Worm (Caenorhabditis elegans) whole organism, L3 larva: ENCODE measurements around the gene Y51B9A.9.

ENCODE experiments used
- R02D3.7 ChIP-seq: fragments of 150-350 bp; optimal IDR thresholded peaks from 2 replicates; lab custom pipeline; 2014; ENCODE audit warnings: missing biosample characterization, missing genetic modification characterization
- aly-2 ChIP-seq: fragments of 150-350 bp; optimal IDR thresholded peaks from 2 replicates; lab custom pipeline; 2014; ENCODE audit warnings: missing biosample characterization, missing genetic modification characterization
- ama-1 ChIP-seq: fragments of 150-350 bp; optimal IDR thresholded peaks from 2 replicates; lab custom pipeline; 2018
- ceh-16 ChIP-seq: sonication (generic microtip); optimal IDR thresholded peaks from 2 replicates; lab custom pipeline; 2017; ENCODE audit warnings: missing biosample characterization, missing genetic modification characterization
- ceh-28 ChIP-seq: fragments of 150-350 bp; optimal IDR thresholded peaks from 2 replicates; lab custom pipeline; 2014; ENCODE audit warnings: missing biosample characterization, missing genetic modification reagents, missing genetic modification characterization
- ceh-9 ChIP-seq: sonication (generic microtip); optimal IDR thresholded peaks from 2 replicates; lab custom pipeline; 2018; ENCODE audit warnings: missing biosample characterization, missing genetic modification characterization
- daf-12 ChIP-seq: fragments of 150-350 bp; optimal IDR thresholded peaks from 2 replicates; lab custom pipeline; 2014; ENCODE audit warnings: missing biosample characterization, missing genetic modification reagents, missing genetic modification characterization
- egl-5 ChIP-seq: fragments of 150-350 bp; optimal IDR thresholded peaks from 2 replicates; lab custom pipeline; 2017; ENCODE audit warnings: missing biosample characterization, missing genetic modification reagents, missing genetic modification characterization, inconsistent platforms
- elt-2 ChIP-seq: sonication (generic microtip); optimal IDR thresholded peaks from 2 replicates; lab custom pipeline; 2016; ENCODE audit warnings: missing genetic modification reagents, mild to moderate bottlenecking, missing genetic modification characterization, missing compliant biosample characterization
- elt-3 ChIP-seq, 3 experiments: fragments of 150-350 bp in 1 of 3; sonication (generic microtip) in 2 of 3; optimal IDR thresholded peaks; 2 replicates in 2 of 3; 4 replicates in 1 of 3; lab custom pipeline; 2014 to 2017; ENCODE audit warnings: missing biosample characterization in 3 of 3, missing genetic modification characterization in 3 of 3
- eor-1 ChIP-seq, 2 experiments: fragments of 150-350 bp; optimal IDR thresholded peaks; 2 replicates each; lab custom pipeline; 2014 to 2018; ENCODE audit warnings: missing biosample characterization in 2 of 2, missing genetic modification characterization in 2 of 2
- fkh-10 ChIP-seq: sonication (generic microtip); optimal IDR thresholded peaks from 2 replicates; lab custom pipeline; 2017; ENCODE audit warnings: missing biosample characterization, missing genetic modification reagents, missing genetic modification characterization
- fos-1 ChIP-seq: fragments of 150-350 bp; optimal IDR thresholded peaks from 2 replicates; lab custom pipeline; 2014; ENCODE audit warnings: missing biosample characterization, missing genetic modification characterization
- hmg-11 ChIP-seq: sonication (generic microtip); optimal IDR thresholded peaks from 2 replicates; lab custom pipeline; 2016; ENCODE audit warnings: missing genetic modification characterization, missing compliant biosample characterization
- jun-1 ChIP-seq: fragments of 150-350 bp; optimal IDR thresholded peaks from 2 replicates; lab custom pipeline; 2014; ENCODE audit warnings: missing biosample characterization, missing genetic modification reagents, missing genetic modification characterization
- lin-15B ChIP-seq: fragments of 150-350 bp; optimal IDR thresholded peaks from 2 replicates; lab custom pipeline; 2014; ENCODE audit warnings: missing biosample characterization, missing genetic modification characterization
- lin-39 ChIP-seq: fragments of 150-350 bp; optimal IDR thresholded peaks from 2 replicates; lab custom pipeline; 2018; ENCODE audit warnings: missing biosample characterization, missing genetic modification reagents, missing genetic modification characterization
- mdl-1 ChIP-seq: fragments of 150-350 bp; optimal IDR thresholded peaks from 2 replicates; lab custom pipeline; 2014; ENCODE audit warnings: missing biosample characterization, missing genetic modification characterization
- mml-1 ChIP-seq: fragments of 150-350 bp; sonication (generic microtip); optimal IDR thresholded peaks from 3 replicates; lab custom pipeline; 2014; ENCODE audit warnings: missing biosample characterization, missing genetic modification characterization
- nfya-1 ChIP-seq: sonication (generic microtip); optimal IDR thresholded peaks from 2 replicates; lab custom pipeline; 2017; ENCODE audit warnings: missing genetic modification characterization, mild to moderate bottlenecking, missing compliant biosample characterization, antibody characterized with exemption, moderate library complexity; ENCODE audit not compliant: insufficient read depth
- nhr-11 ChIP-seq: fragments of 150-350 bp; optimal IDR thresholded peaks from 2 replicates; lab custom pipeline; 2014; ENCODE audit warnings: missing biosample characterization, missing genetic modification characterization
- nhr-12 ChIP-seq: fragments of 150-350 bp; optimal IDR thresholded peaks from 2 replicates; lab custom pipeline; 2014; ENCODE audit warnings: missing biosample characterization, missing genetic modification characterization
- nhr-23 ChIP-seq: fragments of 150-350 bp; optimal IDR thresholded peaks from 2 replicates; lab custom pipeline; 2014; ENCODE audit warnings: missing biosample characterization, missing genetic modification reagents, missing genetic modification characterization
- nhr-25 ChIP-seq: sonication (generic microtip); optimal IDR thresholded peaks from 2 replicates; lab custom pipeline; 2017; ENCODE audit warnings: missing biosample characterization, missing genetic modification characterization
- nhr-43 ChIP-seq: sonication (generic microtip); optimal IDR thresholded peaks from 2 replicates; lab custom pipeline; 2016; ENCODE audit warnings: mild to moderate bottlenecking, missing genetic modification characterization, missing compliant biosample characterization; ENCODE audit not compliant: poor library complexity, severe bottlenecking
- pha-4 ChIP-seq: fragments of 150-350 bp; optimal IDR thresholded peaks from 2 replicates; lab custom pipeline; 2014; ENCODE audit warnings: missing biosample characterization, missing genetic modification reagents, missing genetic modification characterization
- sea-2 ChIP-seq: fragments of 150-350 bp; sonication (generic microtip); optimal IDR thresholded peaks from 4 replicates; lab custom pipeline; 2014; ENCODE audit warnings: missing biosample characterization, missing genetic modification reagents, missing genetic modification characterization
- skn-1 ChIP-seq: fragments of 150-350 bp; optimal IDR thresholded peaks from 2 replicates; lab custom pipeline; 2014; ENCODE audit warnings: missing biosample characterization, missing genetic modification characterization
- snpc-4 ChIP-seq: fragments of 150-350 bp; optimal IDR thresholded peaks from 2 replicates; lab custom pipeline; 2014; ENCODE audit warnings: missing biosample characterization, missing genetic modification characterization
- ztf-4 ChIP-seq: fragments of 150-350 bp; optimal IDR thresholded peaks from 2 replicates; lab custom pipeline; 2014; ENCODE audit warnings: missing biosample characterization, missing genetic modification characterization

Gene Y51B9A.9

ce11 chrII:9438227-9438626, 40.8 kb upstream of the Y51B9A.9 start, which contains the start of gene chil-13:
Gene chil-13, minus strand, starts transcription at chrII:9438327.
- no peak for TF ChIP-seq ceh-16 (tag; lab: Kevin White, UChicago)
- no peak for TF ChIP-seq eor-1 (tag; optimal IDR thresholded peaks at IDR 0.05; lab: Kevin White, UChicago)
- TF ChIP-seq egl-5: no peak
- TF ChIP-seq hmg-11: no peak
- TF ChIP-seq lin-15B (tag; lab: Kevin White, UChicago): no peak
- no peak for TF ChIP-seq snpc-4 (tag; lab: Kevin White, UChicago)
- TF ChIP-seq mdl-1 (tag; lab: Kevin White, UChicago): no peak
- no peak for TF ChIP-seq pha-4 (tag; lab: Kevin White, UChicago)

- TF ChIP-seq elt-3 (tag; optimal IDR thresholded peaks at IDR 0.05; lab: Kevin White, UChicago): no peak
- TF ChIP-seq aly-2 (tag; lab: Kevin White, UChicago): no peak
- TF ChIP-seq elt-2 (tag; lab: Kevin White, UChicago): no peak
- TF ChIP-seq egl-5: no peak
- TF ChIP-seq daf-12 (tag; lab: Kevin White, UChicago): no peak
- TF ChIP-seq ceh-28 (tag; lab: Kevin White, UChicago): no peak
- TF ChIP-seq mml-1: no peak
- TF ChIP-seq fkh-10 (GFP tag; lab: Kevin White, UChicago): no peak
- no peak for TF ChIP-seq nhr-11
- no peak for TF ChIP-seq lin-39 (tag; lab: Kevin White, UChicago)
- no peak for TF ChIP-seq nfya-1 (tag; lab: Kevin White, UChicago)
- no peak for TF ChIP-seq mdl-1 (tag; lab: Kevin White, UChicago)
- no peak for TF ChIP-seq sea-2 (GFP tag; lab: Kevin White, UChicago)
- TF ChIP-seq ceh-9 (tag; lab: Kevin White, UChicago): no peak
- no peak for TF ChIP-seq ztf-4 (tag; lab: Kevin White, UChicago)
- no peak for TF ChIP-seq nhr-25 (tag; lab: Kevin White, UChicago)
- TF ChIP-seq nhr-23 (tag; lab: Kevin White, UChicago): no peak
Observed at ce11 chrII:9436009-9436408, 38.6 kb upstream of the Y51B9A.9 start, which contains the start of gene kin-16. Gene kin-16, minus strand, starts transcription at chrII:9436109.

- no peak for TF ChIP-seq jun-1 (tag; lab: Kevin White, UChicago)
- TF ChIP-seq elt-3 (tag; optimal IDR thresholded peaks at IDR 0.05; lab: Kevin White, UChicago): no peak
- no peak for TF ChIP-seq daf-12 (tag; lab: Kevin White, UChicago)
- no peak for TF ChIP-seq ceh-28 (tag; lab: Kevin White, UChicago)
- TF ChIP-seq fos-1 (tag; lab: Kevin White, UChicago): no peak
- no peak for TF ChIP-seq nhr-25 (tag; lab: Kevin White, UChicago)
- TF ChIP-seq fkh-10 (GFP tag; lab: Kevin White, UChicago): no peak
Observed at ce11 chrII:9433609-9434008, 36.2 kb upstream of the Y51B9A.9 start, which contains the start of gene kin-15. Gene kin-15, minus strand, starts transcription at chrII:9433709.

ce11 chrII:9431119-9431518, 33.7 kb upstream of the Y51B9A.9 start:
- TF ChIP-seq nhr-43 (tag; lab: Kevin White, UChicago) (no peak), hmg-11 (no peak), fkh-10 (GFP tag; lab: Kevin White, UChicago) (peak; percentile 75)

- TF ChIP-seq elt-3 (tag; optimal IDR thresholded peaks at IDR 0.05; lab: Kevin White, UChicago) (no peak), pha-4 (tag; lab: Kevin White, UChicago) (peak; percentile 78), hmg-11 (peak; percentile 5), jun-1 (tag; lab: Kevin White, UChicago) (no peak)
Observed at ce11 chrII:9427644-9428043, 30.2 kb upstream of the Y51B9A.9 start, which contains the start of gene M176.5. Gene M176.5, minus strand, starts transcription at chrII:9427744.

ce11 chrII:9426076-9426475, 28.7 kb upstream of the Y51B9A.9 start, which contains the start of gene M176.10:
Gene M176.10, minus strand, starts transcription at chrII:9426176.
- TF ChIP-seq eor-1 (tag; optimal IDR thresholded peaks at IDR 0.05; lab: Kevin White, UChicago) (no peak), ama-1 (lab: Kevin White, UChicago) (no peak), R02D3.7 (tag; lab: Kevin White, UChicago) (no peak), skn-1 (tag; lab: Kevin White, UChicago) (no peak), nhr-43 (tag; lab: Kevin White, UChicago) (no peak), nhr-12 (no peak)
